Worm (Caenorhabditis elegans): ENCODE measurements around the gene srh-63.

DNA sequence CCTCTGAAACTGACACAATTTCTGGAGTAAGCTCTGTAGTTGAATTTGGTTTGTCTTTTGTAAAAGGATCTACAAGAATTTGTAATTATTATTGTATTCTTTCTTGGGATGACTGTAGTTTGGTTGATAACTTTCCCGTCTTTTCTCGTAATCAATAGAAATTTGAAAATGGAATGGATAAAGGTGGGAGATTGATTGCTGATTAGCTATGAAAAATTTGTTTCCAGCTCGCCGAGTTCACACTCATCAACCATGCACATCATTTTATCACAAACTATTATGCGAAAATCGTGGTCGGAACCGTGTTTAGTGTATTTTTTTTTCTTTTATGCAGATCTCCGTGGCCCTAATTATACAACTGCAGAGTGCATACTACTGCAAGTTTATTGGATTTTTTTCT lies 13.2 kb downstream of the srh-63 start, which contains the start of gene T27E7.5:
- TF ChIP-seq let-607 (tag; optimal IDR thresholded peaks at IDR 0.05) (no peak), ets-4 (GFP tag; optimal IDR thresholded peaks at IDR 0.05) (no peak), F55B11.4 (tag; optimal IDR thresholded peaks at IDR 0.05; ENCODE audit: borderline replicate concordance, insufficient read depth) (no peak), Y53G8AR.9 (GFP tag; conservative IDR thresholded peaks at IDR 0.05) (no peak), nfya-1 (tag; optimal IDR thresholded peaks at IDR 0.05; ENCODE audit: borderline replicate concordance, insufficient read depth) (no peak), ceh-58 (GFP tag; IDR thresholded peaks at IDR 0.05) (no peak), ceh-40 (GFP tag; IDR thresholded peaks at IDR 0.05) (no peak), K11D2.4 (GFP tag; IDR thresholded peaks at IDR 0.05) (no peak), F22D6.2 (tag; optimal IDR thresholded peaks at IDR 0.05) (no peak), rcor-1 (GFP tag; IDR thresholded peaks at IDR 0.05) (no peak), Y53F4B.3 (GFP tag; IDR thresholded peaks at IDR 0.05) (no peak), ztf-22 (GFP tag; optimal IDR thresholded peaks at IDR 0.05) (no peak)

Measured in whole organism, young adult.